Worm (Caenorhabditis elegans) whole organism, mixed stage, embryonic: ENCODE data around the gene irld-55.

Experiments used
- ceh-83 ChIP-seq: fragments of 200-800 bp; sonication (Bioruptor generic); optimal IDR thresholded peaks from 2 replicates; lab custom pipeline; 2018; ENCODE audit warnings: mild to moderate bottlenecking, missing genetic modification characterization, missing compliant biosample characterization
- ces-1 ChIP-seq: fragments of 150-350 bp; optimal IDR thresholded peaks from 2 replicates; lab custom pipeline; 2014; ENCODE audit warnings: missing biosample characterization, missing genetic modification reagents, missing genetic modification characterization
- hlh-1 ChIP-seq: fragments of 150-350 bp; optimal IDR thresholded peaks from 2 replicates; lab custom pipeline; 2014; ENCODE audit warnings: missing biosample characterization, missing genetic modification reagents, missing genetic modification characterization
- lin-13 ChIP-seq: fragments of 150-350 bp; optimal IDR thresholded peaks from 2 replicates; lab custom pipeline; 2014; ENCODE audit warnings: missing biosample characterization, missing genetic modification characterization
- nhr-237 ChIP-seq: fragments of 150-350 bp; optimal IDR thresholded peaks from 2 replicates; lab custom pipeline; 2014; ENCODE audit warnings: missing biosample characterization, missing genetic modification characterization

DNA sequence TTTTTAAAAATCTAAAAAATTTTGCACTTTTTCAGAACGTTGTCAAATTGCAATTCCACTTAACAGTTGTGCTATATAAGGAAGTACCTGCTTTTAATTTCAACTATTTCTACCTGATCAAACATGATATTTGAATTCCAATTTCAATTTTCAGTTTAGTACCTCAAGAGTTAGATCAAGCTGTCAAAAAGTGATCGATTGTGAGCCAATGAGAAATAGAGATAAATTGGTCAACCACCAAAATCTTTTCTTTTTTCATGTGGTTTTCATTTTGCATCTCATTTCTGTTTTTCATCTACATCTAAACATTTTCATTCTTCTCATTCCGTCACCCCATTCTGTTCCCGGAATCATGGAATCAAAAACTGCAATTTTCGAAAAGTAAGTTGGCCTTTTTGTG lies 31.2 kb upstream of the irld-55 start, which contains the start of gene egl-23:
- TF ChIP-seq nhr-237 (tag; lab: Kevin White, UChicago) (no peak), hlh-1 (no peak), ceh-83 (GFP tag; lab: Kevin White, UChicago) (no peak), ces-1 (GFP tag; lab: Kevin White, UChicago) (no peak), lin-13 (tag; lab: Kevin White, UChicago) (no peak)
